Fruit fly (Drosophila melanogaster) whole organism, larva: ENCODE data around the gene Rab9D.
A peak's percentile ranks its signal among the peaks of the same experiment; 100 is the strongest.

Experiments
- noc ChIP-seq: fragments of 200-800 bp; sonication (Bioruptor generic); optimal IDR thresholded peaks from 3 replicates; lab custom pipeline; 2019; ENCODE audit warnings: missing biosample characterization, mild to moderate bottlenecking, missing genetic modification characterization, moderate library complexity

Rab9D gene

DNA sequence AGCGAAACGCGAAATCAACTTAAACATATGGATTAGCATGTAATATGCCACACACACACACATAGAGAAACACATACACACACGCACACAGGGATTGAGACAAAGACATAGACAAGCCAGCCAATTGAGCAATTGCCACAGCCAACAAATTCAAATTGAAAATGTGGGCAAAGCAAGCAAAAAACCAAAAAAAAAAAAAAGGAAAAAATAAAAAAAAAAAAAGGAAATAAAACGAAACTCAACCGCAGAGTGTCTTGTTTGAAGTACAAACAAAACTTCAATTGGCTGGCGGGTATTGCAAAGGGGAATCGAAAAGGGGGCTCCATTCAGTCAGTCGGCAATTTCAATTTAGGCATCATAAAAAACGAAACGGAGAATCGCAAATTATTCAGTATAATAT is 11.1 kb upstream of the Rab9D start:
- TF ChIP-seq noc (tag; lab: Kevin White, UChicago): no peak

DNA sequence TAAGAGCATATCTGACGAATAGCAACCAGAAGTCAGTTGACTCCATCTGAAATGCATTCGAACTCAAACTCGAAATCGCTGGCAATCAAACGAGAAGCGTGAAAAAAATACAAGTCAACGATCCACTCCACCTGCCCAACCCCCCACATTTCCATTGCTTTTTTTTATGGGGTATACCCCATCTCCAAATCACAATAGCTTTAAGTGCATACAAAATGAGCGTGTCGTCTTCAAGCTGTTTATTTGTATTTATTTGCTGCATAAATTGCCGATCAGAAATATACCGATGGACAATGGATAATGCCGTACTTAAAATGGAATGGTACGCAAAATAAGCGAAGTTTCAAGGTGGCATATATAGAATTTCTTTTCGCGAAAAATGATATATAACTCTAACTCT is 9.3 kb upstream of the Rab9D start:
- TF ChIP-seq noc (tag; lab: Kevin White, UChicago): no peak

DNA sequence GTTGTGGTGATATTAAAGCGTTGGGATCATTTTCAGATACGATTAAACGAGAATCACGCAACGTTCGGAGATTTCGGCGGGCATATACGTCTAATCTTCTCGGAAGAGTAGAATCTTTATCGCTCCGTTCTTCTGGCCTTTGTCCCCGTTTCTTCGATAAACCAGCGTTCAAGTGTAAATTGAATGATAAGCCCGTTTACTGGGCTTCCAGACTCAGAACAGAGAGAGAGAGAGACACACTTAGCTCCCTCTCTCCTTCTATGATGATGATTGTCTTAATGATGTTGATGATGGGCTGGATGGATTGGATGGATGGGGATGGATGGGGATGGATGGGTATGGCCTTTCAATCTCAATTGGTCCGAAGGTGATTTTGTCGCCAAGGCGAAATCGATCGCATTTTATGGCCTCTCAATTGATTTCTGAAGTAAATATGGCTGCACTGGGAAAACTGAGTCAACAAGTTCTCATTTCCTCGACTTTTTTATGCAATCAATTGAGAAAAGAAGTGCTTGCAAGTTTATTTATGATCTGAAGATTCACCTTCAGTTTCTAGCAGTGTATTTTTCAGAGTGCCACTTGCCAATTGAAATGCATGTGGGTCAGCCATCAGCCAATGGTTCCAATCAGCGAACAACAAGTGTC is 8.3 kb upstream of the Rab9D start:
- no peak for TF ChIP-seq noc (tag; lab: Kevin White, UChicago)

DNA sequence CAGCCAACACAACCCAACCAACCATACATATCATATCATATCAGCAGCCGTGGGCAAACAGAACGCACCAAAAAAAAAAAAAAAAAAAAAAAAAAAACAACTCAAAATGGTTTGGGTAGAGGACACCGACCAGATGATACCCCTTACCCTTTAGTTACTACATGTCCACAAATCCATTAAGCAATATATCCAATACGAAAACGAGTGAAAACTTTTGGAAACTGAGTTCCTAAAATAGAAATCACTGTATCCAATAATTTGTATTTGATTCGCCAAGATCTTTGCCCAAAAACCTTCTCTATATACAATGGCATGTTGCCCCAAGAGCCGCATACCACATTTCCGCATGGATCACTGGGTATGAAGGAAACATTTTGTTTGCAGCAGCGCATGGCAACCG is 7.4 kb upstream of the Rab9D start:
- no peak for TF ChIP-seq noc (tag; lab: Kevin White, UChicago)

DNA sequence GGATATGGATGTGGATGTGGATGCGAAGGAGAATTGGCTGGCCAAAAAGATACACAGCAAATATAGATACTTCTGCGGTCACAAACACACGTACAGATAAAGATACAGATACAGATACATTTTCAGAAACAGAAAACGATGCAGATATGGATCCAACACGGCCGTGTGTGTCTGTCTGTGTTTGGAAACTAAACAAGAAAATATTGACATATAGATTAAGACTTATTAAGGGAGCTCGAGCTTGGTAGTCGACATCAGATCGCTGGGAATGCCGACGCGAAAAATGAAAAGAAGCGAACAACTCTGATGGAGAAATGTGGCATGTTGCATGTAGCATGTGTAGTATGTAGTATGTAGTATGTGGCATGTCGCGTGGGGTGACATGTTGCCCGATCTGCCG is 6.8 kb upstream of the Rab9D start:
- no peak for TF ChIP-seq noc (tag; lab: Kevin White, UChicago)

DNA sequence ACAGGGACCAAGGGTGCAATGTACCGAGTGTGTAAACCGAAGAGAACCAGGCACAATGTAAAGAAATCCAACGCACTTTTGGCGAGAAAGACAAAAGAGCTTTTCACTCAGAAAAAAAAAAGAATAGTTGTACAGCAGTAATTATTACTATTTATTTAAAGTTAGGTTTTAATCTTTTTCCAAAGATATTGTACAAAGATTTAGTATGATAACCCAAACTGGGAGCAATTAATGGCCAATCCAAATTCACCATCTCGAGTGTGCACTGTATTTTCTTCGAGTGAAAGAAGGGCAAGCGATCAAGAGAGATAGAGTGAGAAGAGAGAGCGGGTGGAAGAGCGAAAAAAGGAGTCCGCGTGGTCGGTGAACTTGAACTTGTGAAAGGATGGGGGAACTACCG is 4.4 kb upstream of the Rab9D start:
- no peak for TF ChIP-seq noc (tag; lab: Kevin White, UChicago)

DNA sequence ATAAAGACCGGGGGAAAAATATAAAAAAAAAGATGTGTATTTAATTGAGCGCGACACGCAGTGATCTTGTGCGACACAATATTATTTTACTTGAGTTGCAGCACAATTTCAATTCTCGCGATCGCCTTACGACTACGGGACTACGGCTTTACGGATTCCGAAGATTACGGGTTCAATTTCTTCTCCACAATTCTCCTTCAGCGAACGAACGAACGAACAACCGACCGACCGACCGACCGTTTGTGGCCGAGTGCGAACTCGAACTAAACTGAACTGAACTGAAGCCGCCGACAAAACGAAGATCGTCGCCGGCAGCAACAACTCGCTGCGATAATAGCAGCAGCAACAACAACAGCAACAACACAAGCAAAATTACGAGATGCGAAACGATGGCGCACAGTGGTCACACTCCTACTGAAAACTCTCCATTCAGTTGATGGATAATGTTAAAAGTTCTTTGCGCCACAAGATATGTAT is 3.7 kb upstream of the Rab9D start, which contains the start of gene spri:
TSS of gene spri (minus strand) at position 265 of the 477 bp plus-strand sequence.
- peak; percentile 31 for TF ChIP-seq noc (tag; lab: Kevin White, UChicago)

DNA sequence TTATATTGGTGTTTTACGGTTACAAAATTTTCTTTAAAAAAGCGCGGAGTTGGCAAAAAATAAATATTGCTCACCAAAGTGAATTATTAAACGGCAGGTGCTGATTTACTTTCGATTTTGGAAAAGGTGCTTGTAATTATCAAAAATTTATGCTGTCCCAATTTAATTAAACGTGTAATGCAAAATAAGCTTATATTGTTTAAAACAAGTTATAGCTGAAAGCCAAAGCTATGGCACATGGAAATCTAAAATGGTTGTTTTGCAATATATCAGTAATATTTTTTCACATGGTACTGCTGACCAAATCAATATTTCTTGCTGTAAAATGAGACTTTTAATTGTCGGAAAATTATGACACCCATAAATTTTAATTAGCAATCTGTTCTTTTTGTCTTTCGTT is 2.7 kb upstream of the Rab9D start:
- no peak for TF ChIP-seq noc (tag; lab: Kevin White, UChicago)

DNA sequence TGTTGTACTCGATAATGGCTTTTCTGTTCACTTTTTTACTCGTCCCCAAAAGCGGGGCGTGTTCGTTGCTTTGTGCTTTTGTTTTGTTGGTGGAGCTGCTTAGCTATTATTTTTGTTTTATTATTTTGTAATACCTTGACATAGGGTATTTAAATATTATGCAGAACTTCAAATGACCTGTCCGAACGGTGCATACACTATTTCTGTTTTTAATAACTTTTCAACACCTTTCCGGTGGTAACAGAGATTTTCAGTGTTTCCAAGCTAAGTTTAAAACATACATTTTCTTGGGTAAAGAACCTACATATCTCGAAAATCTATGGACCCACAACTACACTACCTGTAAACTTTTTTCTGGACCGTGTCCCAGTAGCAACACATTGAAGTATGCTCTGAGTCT is 1.4 kb upstream of the Rab9D start:
- TF ChIP-seq noc (tag; lab: Kevin White, UChicago): peak; percentile 56

DNA sequence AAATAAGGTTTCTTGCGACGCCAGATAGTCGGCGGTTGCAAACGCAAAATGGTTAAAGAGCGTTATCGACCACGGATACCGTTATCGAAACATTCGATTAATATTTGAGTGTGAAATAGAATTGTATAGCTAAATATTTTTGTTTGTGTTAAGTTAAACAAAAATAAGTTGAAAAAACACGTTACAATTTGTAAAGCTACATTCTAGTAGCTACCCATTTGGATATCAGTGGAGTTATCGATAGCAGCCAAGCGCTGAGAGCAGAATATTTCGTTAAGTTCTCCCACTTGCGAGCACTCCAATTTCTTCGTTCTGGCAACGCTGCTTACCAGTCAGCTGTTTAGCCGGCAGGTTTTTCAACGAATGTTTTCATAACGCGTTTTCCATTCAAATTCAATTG is 6.9 kb downstream of the Rab9D start, which contains the start of the genes Hmr and CG2124:
TSS of gene Hmr (minus strand) at position 43 of the 400 bp plus-strand sequence.
TSS of gene CG2124 (plus strand) at position 310 of the 400 bp plus-strand sequence.
- no peak for TF ChIP-seq noc (tag; lab: Kevin White, UChicago)

DNA sequence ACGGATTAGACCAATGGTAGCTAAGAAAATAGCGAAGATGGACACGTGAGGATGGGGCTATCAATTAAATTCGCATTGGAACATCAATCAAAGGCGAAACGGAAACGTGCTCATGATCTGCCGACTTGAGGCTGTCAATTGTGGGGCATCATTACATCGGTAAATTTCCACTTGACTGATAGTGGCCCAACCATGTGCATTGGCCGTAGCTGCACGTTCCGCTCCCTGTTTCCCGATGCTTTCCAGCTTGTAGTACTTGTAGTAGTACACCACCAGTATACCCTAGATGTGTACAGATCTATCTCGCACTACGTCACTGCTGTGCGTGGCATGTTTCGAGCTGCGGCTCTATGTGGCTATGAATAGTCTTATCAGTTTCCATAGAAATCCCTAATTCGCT is 10.4 kb downstream of the Rab9D start:
- TF ChIP-seq noc (tag; lab: Kevin White, UChicago): no peak

DNA sequence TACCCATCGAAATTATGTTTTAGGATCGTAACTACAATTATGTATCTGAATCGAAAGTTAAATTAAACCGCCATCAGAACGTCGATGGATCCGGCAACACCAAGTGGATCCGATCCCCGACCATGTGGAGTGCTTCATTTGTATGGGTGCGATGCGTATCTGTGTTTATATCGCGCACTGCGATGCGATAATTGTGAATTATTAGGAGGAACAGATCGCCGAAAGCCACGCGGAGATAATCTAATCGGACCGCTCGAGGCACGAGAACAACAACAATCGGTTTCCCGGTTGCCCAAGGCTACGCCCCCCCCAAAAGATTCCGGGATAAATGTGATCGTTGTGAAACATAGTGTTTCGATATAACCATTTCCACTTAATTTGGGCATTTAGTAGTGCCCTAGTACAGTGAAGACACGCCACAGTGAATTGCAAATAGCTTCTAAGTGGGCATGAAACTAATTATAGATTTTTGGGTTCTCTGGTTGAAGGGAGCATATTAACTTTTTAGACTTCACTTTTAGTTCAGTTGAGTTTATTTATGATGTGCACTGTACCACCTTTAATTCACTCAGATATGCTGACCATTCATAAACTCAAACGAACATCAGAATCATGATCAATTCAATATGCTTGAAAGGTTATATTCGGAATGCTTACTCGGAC is 11.5 kb downstream of the Rab9D start:
- no peak for TF ChIP-seq noc (tag; lab: Kevin White, UChicago)

DNA sequence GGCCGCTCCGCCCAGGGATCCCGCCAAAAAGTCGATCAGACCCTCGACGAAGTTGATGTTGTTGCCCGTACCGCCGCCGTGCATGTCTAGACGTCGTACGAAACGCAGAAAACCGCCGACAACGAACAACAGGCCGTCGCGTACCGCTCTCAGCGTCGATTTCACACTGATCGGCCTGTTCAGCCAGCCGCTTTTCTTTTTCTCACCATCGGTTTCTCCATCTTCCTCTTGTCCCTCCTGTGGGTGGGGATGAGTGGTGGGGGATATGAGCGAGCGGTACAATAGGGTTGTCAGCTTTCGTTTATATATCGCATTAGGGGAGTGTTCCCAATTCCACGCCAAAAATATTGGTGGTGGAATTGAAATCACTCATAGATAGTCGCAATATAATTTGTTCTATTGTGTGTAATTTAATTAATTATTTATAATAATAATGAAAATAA is 12.6 kb downstream of the Rab9D start:
- no peak for TF ChIP-seq noc (tag; lab: Kevin White, UChicago)

DNA sequence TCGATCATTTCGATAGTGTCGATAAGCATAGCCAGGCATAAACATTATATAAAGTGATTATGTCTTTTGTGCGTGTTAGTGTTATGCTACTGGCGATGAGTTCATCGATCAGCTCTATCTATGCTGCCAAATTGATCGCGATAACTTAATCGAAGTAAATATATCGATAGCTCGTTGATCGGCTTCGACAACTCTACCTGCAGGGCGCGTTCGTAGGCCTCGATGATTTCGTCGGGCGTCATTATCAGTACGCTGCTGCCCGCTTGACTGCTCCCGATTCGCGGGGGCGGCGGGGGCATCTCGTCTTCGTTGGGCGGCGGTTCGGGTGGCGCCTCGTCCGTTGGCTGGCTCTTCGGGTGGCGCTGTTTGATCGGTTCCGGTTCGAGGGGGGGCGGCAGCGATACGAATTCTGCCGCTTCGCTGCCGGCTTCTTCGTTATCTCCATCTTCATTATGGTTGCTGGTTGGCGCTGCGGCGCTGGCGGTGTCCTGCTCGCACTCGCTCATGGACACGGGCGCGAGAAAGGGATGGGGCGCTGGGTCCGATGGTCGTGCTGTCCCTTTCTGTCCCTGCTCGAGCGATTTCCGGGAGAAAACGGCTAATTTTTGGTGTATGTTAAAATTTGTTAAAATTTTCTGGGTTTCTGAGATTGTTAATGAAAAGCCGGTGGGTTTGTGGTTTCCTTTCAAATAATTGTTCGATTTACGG is 13.3 kb downstream of the Rab9D start, which contains the start of gene CG1628:
TSS of gene CG1628 (minus strand) at position 658 of the 708 bp plus-strand sequence.
- TF ChIP-seq noc (tag; lab: Kevin White, UChicago): no peak

DNA sequence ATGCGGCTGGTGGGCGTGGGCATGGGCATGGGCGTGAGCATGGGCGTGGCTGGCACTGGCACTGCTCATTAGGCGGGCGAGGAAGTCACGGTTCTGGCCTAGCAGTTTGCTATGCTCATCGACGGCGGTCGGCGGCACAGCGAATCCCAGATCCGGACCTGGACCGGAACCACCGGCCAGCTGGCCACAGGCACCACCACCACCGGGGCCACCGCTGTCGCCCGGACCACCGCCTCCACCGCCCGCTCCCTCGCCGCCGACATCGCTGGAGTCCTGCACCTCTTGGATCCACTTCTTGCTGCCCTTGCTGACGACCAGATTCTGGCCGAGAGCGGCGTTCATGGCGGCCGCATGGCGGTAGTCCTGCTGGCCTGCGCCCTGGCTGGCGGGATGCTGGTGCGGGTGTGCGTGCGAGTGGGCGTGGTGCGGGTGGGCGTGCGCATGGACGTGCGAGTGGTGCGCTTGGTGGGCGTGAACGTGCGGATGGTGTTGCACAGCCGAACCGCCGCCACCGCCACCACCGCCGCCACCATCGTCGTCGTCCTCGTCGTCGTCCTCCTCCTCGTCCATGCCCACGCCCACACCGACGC is 18.1 kb downstream of the Rab9D start:
- no peak for TF ChIP-seq noc (tag; lab: Kevin White, UChicago)

DNA sequence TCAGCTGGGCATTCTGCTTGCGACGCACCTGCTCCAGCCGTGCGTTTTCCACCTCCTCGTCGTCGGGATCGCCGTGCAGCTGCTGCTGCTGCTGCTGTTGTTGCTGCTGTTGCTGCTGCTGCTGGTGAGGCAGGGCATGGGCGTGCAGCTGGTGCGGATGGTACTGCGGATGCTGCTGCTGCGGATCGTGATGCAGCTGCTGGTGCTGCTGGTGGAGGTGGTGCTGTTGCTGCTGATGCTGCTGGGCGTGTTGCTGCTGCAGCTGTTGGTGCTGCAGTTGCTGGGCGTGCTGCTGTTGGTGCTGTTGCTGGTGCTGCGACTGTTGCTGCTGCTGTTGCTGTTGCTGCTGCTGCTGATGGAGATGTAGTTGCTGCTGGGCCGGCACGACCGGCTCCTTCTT is 18.7 kb downstream of the Rab9D start:
- no peak for TF ChIP-seq noc (tag; lab: Kevin White, UChicago)
